Worm (Caenorhabditis elegans): Measurements from ENCODE around the gene F13B12.3.
A peak's percentile ranks its signal among the peaks of the same experiment; 100 is the strongest.

DNA sequence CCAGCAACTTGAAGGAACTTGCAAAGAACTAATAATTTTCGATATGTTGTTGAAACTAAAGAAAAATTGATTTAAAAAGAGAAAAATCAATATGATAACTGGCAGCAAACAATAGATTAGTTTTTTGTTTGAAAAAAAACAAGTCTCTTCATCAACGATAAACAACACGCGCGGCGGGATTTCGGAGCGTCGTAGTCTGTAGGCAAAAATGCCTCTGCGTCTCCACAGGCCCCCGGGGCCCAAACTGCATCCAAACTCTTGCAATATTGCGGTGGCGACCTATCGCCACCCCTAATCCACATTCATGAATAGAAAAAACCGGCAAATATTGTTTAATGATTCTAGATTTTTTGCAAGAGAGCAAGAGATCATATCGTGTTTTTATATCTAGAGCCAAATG lies 13.8 kb upstream of the F13B12.3 start:
- no peak for TF ChIP-seq pha-4 (GFP tag; IDR thresholded peaks at IDR 0.05)
- no peak for TF ChIP-seq pha-4 (tag; optimal IDR thresholded peaks at IDR 0.05)
- no peak for TF ChIP-seq F49E8.2 (tag; optimal IDR thresholded peaks at IDR 0.05; ENCODE audit: borderline replicate concordance)
- no peak for TF ChIP-seq duxl-1 (tag; optimal IDR thresholded peaks at IDR 0.05; ENCODE audit: poor library complexity)
- peak; percentile 27 for TF ChIP-seq nhr-28 (tag; optimal IDR thresholded peaks at IDR 0.05)
- no peak for TF ChIP-seq ztf-11 (tag; optimal IDR thresholded peaks at IDR 0.05)
- TF ChIP-seq R02D3.7 (tag; optimal IDR thresholded peaks at IDR 0.05) = no peak
- peak in 1 of 2 experiments; percentile 1 for TF ChIP-seq mdl-1 (tag; optimal IDR thresholded peaks at IDR 0.05)
- TF ChIP-seq mxl-3 (GFP tag; optimal IDR thresholded peaks at IDR 0.05) = no peak
- no peak for TF ChIP-seq unc-62 (GFP tag; optimal IDR thresholded peaks at IDR 0.05 in 1 of 2)
- TF ChIP-seq unc-62 (tag; optimal IDR thresholded peaks at IDR 0.05) = no peak
- no peak for TF ChIP-seq nhr-11 (tag; optimal IDR thresholded peaks at IDR 0.05)
